Fruit fly (Drosophila melanogaster) whole organism, embryonic: ENCODE data around the gene Ance-2.

Source experiments
- ATbp ChIP-seq: fragments of 200-800 bp; sonication (Bioruptor generic); optimal IDR thresholded peaks from 2 replicates; lab custom pipeline; 2017; ENCODE audit warnings: missing biosample characterization, mild to moderate bottlenecking, missing genetic modification characterization, missing genetic modification reagents
- Adf1 ChIP-seq: fragments of 200-800 bp; sonication (Bioruptor generic); IDR thresholded peaks from 2 replicates; pipeline ENCODE4 v1.3.6; 2022; ENCODE audit warnings: missing biosample characterization, missing genetic modification characterization
- B-H2 ChIP-seq: fragments of 200-800 bp; sonication (Bioruptor generic); optimal IDR thresholded peaks from 2 replicates; lab custom pipeline; 2018; ENCODE audit warnings: missing biosample characterization, mild to moderate bottlenecking, missing genetic modification characterization
- BEAF-32 ChIP-seq: fragments of 200-800 bp; sonication (Bioruptor generic); optimal IDR thresholded peaks from 3 replicates; lab custom pipeline; 2017; ENCODE audit warnings: missing biosample characterization, missing genetic modification characterization, mild to moderate bottlenecking, moderate library complexity, missing genetic modification reagents
- CG10274 ChIP-seq: fragments of 200-800 bp; sonication (Bioruptor generic); optimal IDR thresholded peaks from 3 replicates; lab custom pipeline; 2017; ENCODE audit warnings: missing biosample characterization, mild to moderate bottlenecking, missing genetic modification characterization
- CG12236 ChIP-seq: fragments of 200-800 bp; sonication (Bioruptor generic); optimal IDR thresholded peaks from 2 replicates; lab custom pipeline; 2016; ENCODE audit warnings: missing biosample characterization, missing genetic modification characterization
- CG13775 ChIP-seq: fragments of 200-800 bp; sonication (Bioruptor generic); optimal IDR thresholded peaks from 3 replicates; lab custom pipeline; 2017; ENCODE audit warnings: missing biosample characterization, mild to moderate bottlenecking, missing genetic modification characterization
- CG14965 ChIP-seq: fragments of 200-800 bp; sonication (Bioruptor generic); optimal IDR thresholded peaks from 2 replicates; lab custom pipeline; 2016; ENCODE audit warnings: missing biosample characterization, missing genetic modification characterization, borderline replicate concordance
- CG16813 ChIP-seq: fragments of 200-800 bp; sonication (Bioruptor generic); IDR thresholded peaks from 3 replicates; pipeline ENCODE4 v1.3.6; 2022; ENCODE audit warnings: missing biosample characterization, missing genetic modification characterization; ENCODE audit not compliant: partially characterized antibody
- CG2120 ChIP-seq: fragments of 200-800 bp; sonication (Bioruptor generic); optimal IDR thresholded peaks from 3 replicates; lab custom pipeline; 2016; ENCODE audit warnings: missing biosample characterization, missing genetic modification characterization
- CG2129 ChIP-seq: fragments of 200-800 bp; sonication (Bioruptor generic); IDR thresholded peaks from 2 replicates; pipeline ENCODE4 v1.3.6; 2022; ENCODE audit warnings: missing biosample characterization, missing genetic modification characterization; ENCODE audit not compliant: partially characterized antibody
- CG2202 ChIP-seq: fragments of 200-800 bp; sonication (Bioruptor generic); optimal IDR thresholded peaks from 2 replicates; lab custom pipeline; 2018; ENCODE audit warnings: missing biosample characterization, mild to moderate bottlenecking, missing genetic modification characterization
- CG3163 ChIP-seq: fragments of 200-800 bp; sonication (Bioruptor generic); optimal IDR thresholded peaks from 3 replicates; lab custom pipeline; 2016; ENCODE audit warnings: missing biosample characterization, missing genetic modification characterization
- CG33213 ChIP-seq: fragments of 200-800 bp; sonication (Bioruptor generic); optimal IDR thresholded peaks from 3 replicates; lab custom pipeline; 2016; ENCODE audit warnings: missing biosample characterization, missing genetic modification characterization
- CG3838 ChIP-seq: fragments of 200-800 bp; sonication (Bioruptor generic); optimal IDR thresholded peaks from 3 replicates; lab custom pipeline; 2016; ENCODE audit warnings: missing biosample characterization, missing genetic modification characterization
- CG42726 ChIP-seq: fragments of 200-800 bp; sonication (Bioruptor generic); IDR thresholded peaks from 2 replicates; pipeline ENCODE4 v1.3.6; 2022; ENCODE audit warnings: missing biosample characterization, missing genetic modification characterization; ENCODE audit not compliant: partially characterized antibody
- CG7786 ChIP-seq: fragments of 200-800 bp; sonication (Bioruptor generic); optimal IDR thresholded peaks from 2 replicates; lab custom pipeline; 2016; ENCODE audit warnings: missing biosample characterization, missing genetic modification characterization
- CG8089 ChIP-seq: fragments of 200-800 bp; sonication (Bioruptor generic); optimal IDR thresholded peaks from 3 replicates; lab custom pipeline; 2016; ENCODE audit warnings: missing biosample characterization, missing genetic modification characterization
- Dad ChIP-seq: fragments of 200-800 bp; sonication (Bioruptor generic); optimal IDR thresholded peaks from 3 replicates; lab custom pipeline; 2016; ENCODE audit warnings: missing biosample characterization, missing genetic modification characterization
- Doc2 ChIP-seq: fragments of 200-800 bp; sonication (Bioruptor generic); IDR thresholded peaks from 2 replicates; pipeline ENCODE4 v1.3.6; 2022; ENCODE audit warnings: missing biosample characterization, missing genetic modification characterization
- Eip74EF ChIP-seq, 2 experiments: fragments of 200-800 bp in 1 of 2; fragments of >200 bp in 1 of 2; sonication (Bioruptor generic) in 1 of 2; optimal IDR thresholded peaks; 2 replicates each; lab custom pipeline; 2017 to 2019; ENCODE audit warnings: missing biosample characterization in 2 of 2, missing genetic modification characterization in 2 of 2, mild to moderate bottlenecking in 1 of 2, moderate library complexity in 1 of 2
- Mes4 ChIP-seq: fragments of 200-800 bp; sonication (Bioruptor generic); optimal IDR thresholded peaks from 2 replicates; lab custom pipeline; 2016; ENCODE audit warnings: missing biosample characterization, missing genetic modification characterization
- NK7.1 ChIP-seq: fragments of 200-800 bp; sonication (Bioruptor generic); optimal IDR thresholded peaks from 3 replicates; lab custom pipeline; 2016; ENCODE audit warnings: missing biosample characterization, missing genetic modification characterization
- Sin3A ChIP-seq: fragments of >200 bp; optimal IDR thresholded peaks from 2 replicates; lab custom pipeline; 2018
- Six4 ChIP-seq: fragments of 200-800 bp; sonication (Bioruptor generic); optimal IDR thresholded peaks from 2 replicates; lab custom pipeline; 2016; ENCODE audit warnings: missing biosample characterization, missing genetic modification characterization
- Sox102F ChIP-seq: fragments of 200-800 bp; sonication (Bioruptor generic); optimal IDR thresholded peaks from 2 replicates; lab custom pipeline; 2018; ENCODE audit warnings: missing biosample characterization, mild to moderate bottlenecking, missing genetic modification characterization, moderate library complexity
- Spps ChIP-seq: fragments of 200-800 bp; sonication (Bioruptor generic); optimal IDR thresholded peaks from 2 replicates; lab custom pipeline; 2018; ENCODE audit warnings: missing biosample characterization, mild to moderate bottlenecking, missing genetic modification characterization
- ato ChIP-seq: fragments of 200-800 bp; sonication (Bioruptor generic); IDR thresholded peaks from 2 replicates; pipeline ENCODE4 v1.3.6; 2022; ENCODE audit warnings: missing biosample characterization, missing genetic modification characterization; ENCODE audit not compliant: partially characterized antibody
- bbx ChIP-seq: fragments of 200-800 bp; sonication (Bioruptor generic); IDR thresholded peaks from 2 replicates; pipeline ENCODE4 v1.3.6; 2022; ENCODE audit warnings: missing biosample characterization, missing genetic modification characterization; ENCODE audit not compliant: partially characterized antibody
- bowl ChIP-seq: fragments of 200-800 bp; sonication (Bioruptor generic); IDR thresholded peaks from 2 replicates; pipeline ENCODE4 v1.3.6; 2022; ENCODE audit warnings: missing biosample characterization, missing genetic modification characterization
- chinmo ChIP-seq: fragments of 200-800 bp; sonication (Bioruptor generic); IDR thresholded peaks from 4 replicates; pipeline ENCODE4 v1.3.6; 2022; ENCODE audit warnings: missing biosample characterization, missing genetic modification characterization; ENCODE audit not compliant: partially characterized antibody
- da ChIP-seq: fragments of 200-800 bp; sonication (Bioruptor generic); optimal IDR thresholded peaks from 2 replicates; lab custom pipeline; 2016; ENCODE audit warnings: missing biosample characterization, missing genetic modification characterization
- dan ChIP-seq: fragments of 200-800 bp; sonication (Bioruptor generic); IDR thresholded peaks from 2 replicates; pipeline ENCODE4 v1.3.6; 2022; ENCODE audit warnings: missing biosample characterization, missing genetic modification characterization
- dpn ChIP-seq, 2 experiments: fragments of 200-800 bp; sonication (Bioruptor generic); optimal IDR thresholded peaks; 3 replicates each; lab custom pipeline; 2016; ENCODE audit warnings: missing biosample characterization in 2 of 2, missing genetic modification characterization in 2 of 2
- gem ChIP-seq: fragments of 200-800 bp; sonication (Bioruptor generic); optimal IDR thresholded peaks from 2 replicates; lab custom pipeline; 2019; ENCODE audit warnings: missing biosample characterization, mild to moderate bottlenecking, missing genetic modification characterization, moderate library complexity
- grau ChIP-seq: fragments of 200-800 bp; optimal IDR thresholded peaks from 3 replicates; lab custom pipeline; 2019; ENCODE audit warnings: missing biosample characterization, mild to moderate bottlenecking, missing genetic modification characterization, moderate library complexity
- grn ChIP-seq: fragments of 200-800 bp; sonication (Bioruptor generic); optimal IDR thresholded peaks from 3 replicates; lab custom pipeline; 2017; ENCODE audit warnings: missing biosample characterization, missing genetic modification characterization
- ind ChIP-seq: fragments of 200-800 bp; sonication (Bioruptor generic); optimal IDR thresholded peaks from 3 replicates; lab custom pipeline; 2016; ENCODE audit warnings: missing biosample characterization, missing genetic modification characterization
- klu ChIP-seq: fragments of 200-800 bp; sonication (Bioruptor generic); IDR thresholded peaks from 2 replicates; pipeline ENCODE4 v1.3.6; 2022; ENCODE audit warnings: missing biosample characterization, missing genetic modification characterization
- nerfin-2 ChIP-seq: fragments of 200-800 bp; sonication (Bioruptor generic); IDR thresholded peaks from 2 replicates; pipeline ENCODE4 v1.3.6; 2022; ENCODE audit warnings: missing biosample characterization, missing genetic modification characterization; ENCODE audit not compliant: partially characterized antibody
- nmo ChIP-seq: fragments of 200-800 bp; sonication (Bioruptor generic); optimal IDR thresholded peaks from 2 replicates; lab custom pipeline; 2018; ENCODE audit warnings: missing biosample characterization, mild to moderate bottlenecking, missing genetic modification characterization, moderate library complexity
- otp ChIP-seq: fragments of 200-800 bp; sonication (Bioruptor generic); IDR thresholded peaks from 3 replicates; pipeline ENCODE4, ENCODE4 v1.3.6; 2022; ENCODE audit warnings: missing biosample characterization, missing genetic modification characterization
- pan ChIP-seq, 4 experiments: fragments of >200 bp in 3 of 4; fragments of 200-800 bp in 1 of 4; sonication (Bioruptor generic) in 1 of 4; optimal IDR thresholded peaks in 3 of 4; IDR thresholded peaks in 1 of 4; 2 replicates each; pipeline versions ENCODE4 v1.3.6 to Lab custom; 2017 to 2022; ENCODE audit warnings: missing biosample characterization in 2 of 4, missing genetic modification characterization in 2 of 4, mixed read lengths in 1 of 4
- sens-2 ChIP-seq: fragments of 200-800 bp; sonication (Bioruptor generic); IDR thresholded peaks from 2 replicates; pipeline ENCODE4 v1.3.6; 2022; ENCODE audit warnings: missing biosample characterization, missing genetic modification characterization
- slbo ChIP-seq: fragments of 200-800 bp; sonication (Bioruptor generic); IDR thresholded peaks from 2 replicates; pipeline ENCODE4 v1.3.6; 2022; ENCODE audit warnings: missing biosample characterization, missing genetic modification characterization
- sr ChIP-seq: fragments of 200-800 bp; sonication (Bioruptor generic); IDR thresholded peaks from 3 replicates; pipeline ENCODE4 v1.3.6; 2022; ENCODE audit warnings: missing biosample characterization, missing genetic modification characterization
- tup ChIP-seq: fragments of 200-800 bp; sonication (Bioruptor generic); optimal IDR thresholded peaks from 2 replicates; lab custom pipeline; 2016; ENCODE audit warnings: missing biosample characterization, mild to moderate bottlenecking, missing genetic modification characterization, moderate library complexity
- twi ChIP-seq: fragments of 200-800 bp; optimal IDR thresholded peaks from 2 replicates; lab custom pipeline; 2019; ENCODE audit warnings: missing biosample characterization, mild to moderate bottlenecking, missing genetic modification characterization, moderate library complexity
- z ChIP-seq: fragments of 200-800 bp; sonication (Bioruptor generic); IDR thresholded peaks from 3 replicates; pipeline ENCODE4 v1.3.6; 2022; ENCODE audit warnings: missing biosample characterization, missing genetic modification characterization
- zen2 ChIP-seq: fragments of 200-800 bp; sonication (Bioruptor generic); IDR thresholded peaks from 3 replicates; pipeline ENCODE4 v1.3.6; 2022; ENCODE audit warnings: missing biosample characterization, missing genetic modification characterization; ENCODE audit not compliant: partially characterized antibody

Gene Ance-2

dm6 chr2L:13878801-13879200 lies 30.3 kb upstream of the Ance-2 start (continued):
- TF ChIP-seq CG33213 (GFP tag; lab: Kevin White, UChicago) (peak; percentile 24), grau (tag; lab: Kevin White, UChicago) (peak; percentile 25), CG13775 (GFP tag; lab: Kevin White, UChicago) (no peak), Adf1 (peak; percentile 37; the same call in 1 of the 2 replicates), Sox102F (GFP tag; lab: Kevin White, UChicago) (no peak), bowl (GFP tag; lab: Robert Waterston, UW) (peak; percentile 47; the same call in 1 of the 2 replicates), NK7.1 (GFP tag; lab: Kevin White, UChicago) (no peak), sens-2 (GFP tag; lab: Robert Waterston, UW) (peak; percentile 22; the same call in 1 of the 2 replicates), Spps (tag; lab: Kevin White, UChicago) (no peak), CG3838 (GFP tag; lab: Kevin White, UChicago) (no peak), z (GFP tag; lab: Robert Waterston, UW) (no peak), CG12236 (GFP tag; lab: Kevin White, UChicago) (no peak), tup (GFP tag; lab: Kevin White, UChicago) (no peak), BEAF-32 (GFP tag; lab: Kevin White, UChicago) (no peak), CG2120 (GFP tag; lab: Kevin White, UChicago) (no peak), CG2202 (tag; lab: Kevin White, UChicago) (no peak), gem (tag; lab: Kevin White, UChicago) (no peak), CG3163 (GFP tag; lab: Kevin White, UChicago) (peak; percentile 92), klu (no peak), nmo (GFP tag; lab: Kevin White, UChicago) (no peak), CG7786 (no peak), Mes4 (GFP tag; lab: Kevin White, UChicago) (no peak), Sin3A (lab: Kevin White, UChicago) (no peak), Eip74EF (GFP tag; optimal IDR thresholded peaks at IDR 0.05; lab: Kevin White, UChicago) (no peak), Dad (peak; percentile 34), chinmo (GFP tag; lab: Robert Waterston, UW) (peak; percentile 85; the same call in 3 of the 4 replicates), slbo (GFP tag; lab: Robert Waterston, UW) (0 out of 2 replicates have a peak, but pooled peaks have one; percentile 25), nerfin-2 (no peak), B-H2 (GFP tag; lab: Kevin White, UChicago) (peak; percentile 25), ATbp (GFP tag; lab: Kevin White, UChicago) (no peak), CG8089 (no peak), sr (GFP tag; lab: Robert Waterston, UW) (no peak; the same call in 2 of the 3 replicates), CG42726 (GFP tag; lab: Robert Waterston, UW) (peak; percentile 88), grn (GFP tag; lab: Kevin White, UChicago) (peak; percentile 38), pan (optimal IDR thresholded peaks at IDR 0.05; lab: Kevin White, UChicago) (no peak), pan (GFP tag; optimal IDR thresholded peaks at IDR 0.05 in 1 of 2, IDR thresholded peaks at IDR 0.05 in 1 of 2) (peak in 1 of 2 experiments; percentile 51), ind (GFP tag; lab: Kevin White, UChicago) (no peak), zen2 (GFP tag; lab: Robert Waterston, UW) (peak; percentile 15; the same call in 1 of the 3 replicates), twi (tag; lab: Kevin White, UChicago) (no peak), ato (GFP tag; lab: Robert Waterston, UW) (peak; percentile 75), CG2129 (GFP tag; lab: Robert Waterston, UW) (no peak), Doc2 (GFP tag; lab: Robert Waterston, UW) (no peak), Six4 (GFP tag; lab: Kevin White, UChicago) (no peak), dan (GFP tag; lab: Robert Waterston, UW) (no peak), otp (peak; percentile 41; the same call in 1 of the 3 replicates), bbx (GFP tag; lab: Robert Waterston, UW) (peak; percentile 78), dpn (GFP tag; optimal IDR thresholded peaks at IDR 0.05; lab: Kevin White, UChicago) (peak in 1 of 2 experiments; percentile 10), CG14965 (no peak), CG10274 (GFP tag; lab: Kevin White, UChicago) (no peak), CG16813 (GFP tag; lab: Robert Waterston, UW) (peak; percentile 28; the same call in 1 of the 3 replicates), da (GFP tag; lab: Kevin White, UChicago) (no peak)
